Worm (Caenorhabditis elegans): Measurements from ENCODE around the gene srsy-1.

Gene srsy-1

ce11 chrII:5115733-5116132 lies at the start of gene srsy-1:
Gene srsy-1 (plus strand): TSS chrII:5116033.
- no peak for TF ChIP-seq Y56A3A.18 (GFP tag; IDR thresholded peaks at IDR 0.05)
- no peak for TF ChIP-seq ceh-91 (GFP tag; IDR thresholded peaks at IDR 0.05)

- TF ChIP-seq egrh-3 (GFP tag; IDR thresholded peaks at IDR 0.05), result no peak
- no peak for TF ChIP-seq nhr-90 (tag; optimal IDR thresholded peaks at IDR 0.05)
- TF ChIP-seq mes-4 (tag; optimal IDR thresholded peaks at IDR 0.05), result no peak
- no peak for TF ChIP-seq snpc-1.1 (tag; optimal IDR thresholded peaks at IDR 0.05; ENCODE audit: insufficient read depth)
- TF ChIP-seq lag-1 (GFP tag; IDR thresholded peaks at IDR 0.05), result no peak
- TF ChIP-seq Y79H2A.3 (GFP tag; conservative IDR thresholded peaks at IDR 0.05), result no peak
Observed at ce11 chrII:5066967-5067366, 48.9 kb upstream of the srsy-1 start.

- TF ChIP-seq Y56A3A.18 (GFP tag; IDR thresholded peaks at IDR 0.05) (no peak), dpff-1 (tag; optimal IDR thresholded peaks at IDR 0.05) (no peak), attf-5 (GFP tag; optimal IDR thresholded peaks at IDR 0.05) (no peak), egl-44 (GFP tag; IDR thresholded peaks at IDR 0.05) (no peak), ztf-25 (GFP tag; IDR thresholded peaks at IDR 0.05) (no peak), repo-1 (tag; optimal IDR thresholded peaks at IDR 0.05) (no peak), T07F8.4 (tag; optimal IDR thresholded peaks at IDR 0.05) (no peak), ZK185.1 (tag; optimal IDR thresholded peaks at IDR 0.05; ENCODE audit: poor library complexity, severe bottlenecking) (no peak), B0019.2 (GFP tag; conservative IDR thresholded peaks at IDR 0.05) (no peak), Y67H2A.10 (GFP tag; conservative IDR thresholded peaks at IDR 0.05) (no peak), tbp1 (GFP tag; optimal IDR thresholded peaks at IDR 0.05) (no peak), F55B11.4 (tag; optimal IDR thresholded peaks at IDR 0.05; ENCODE audit: borderline replicate concordance, insufficient read depth) (no peak), lin-54 (GFP tag; optimal IDR thresholded peaks at IDR 0.05) (no peak), F57A8.1 (GFP tag; optimal IDR thresholded peaks at IDR 0.05) (no peak), ceh-58 (GFP tag; IDR thresholded peaks at IDR 0.05) (no peak)
Observed at ce11 chrII:5067927-5068326, 47.9 kb upstream of the srsy-1 start, which contains the start of gene C27A2.8. Gene C27A2.8 (minus strand): TSS chrII:5068043.

- TF ChIP-seq egl-18 (GFP tag; IDR thresholded peaks at IDR 0.05) (no peak), F52B5.7 (tag; optimal IDR thresholded peaks at IDR 0.05) (no peak), lin-54 (GFP tag; optimal IDR thresholded peaks at IDR 0.05) (no peak), ztf-25 (GFP tag; IDR thresholded peaks at IDR 0.05) (no peak), ceh-58 (GFP tag; IDR thresholded peaks at IDR 0.05) (no peak), unc-62 (GFP tag; optimal IDR thresholded peaks at IDR 0.05) (no peak), lir-1 (GFP tag; conservative IDR thresholded peaks at IDR 0.05) (no peak), rec-8 (tag; optimal IDR thresholded peaks at IDR 0.05) (no peak), D2030.7 (GFP tag; IDR thresholded peaks at IDR 0.05) (no peak), ztf-18 (tag; optimal IDR thresholded peaks at IDR 0.05) (no peak), ZK185.1 (tag; optimal IDR thresholded peaks at IDR 0.05; ENCODE audit: poor library complexity, severe bottlenecking) (no peak), madf-6 (GFP tag; IDR thresholded peaks at IDR 0.05) (no peak), cebp-2 (GFP tag; IDR thresholded peaks at IDR 0.05) (no peak), mcd-1 (GFP tag; IDR thresholded peaks at IDR 0.05) (no peak), hsf-1 (GFP tag; IDR thresholded peaks at IDR 0.05) (no peak)
Observed at ce11 chrII:5069525-5069924, 46.3 kb upstream of the srsy-1 start, which contains the start of gene idpb-2. Gene idpb-2 (minus strand): TSS chrII:5069625.

All from whole organism, young adult.